Fruit fly (Drosophila melanogaster) whole organism, embryonic: ENCODE data around the gene PH4alphaNE3.

ENCODE experiments used
- Adf1 ChIP-seq: fragments of 200-800 bp; sonication (Bioruptor generic); IDR thresholded peaks from 2 replicates; pipeline ENCODE4 v1.3.6; 2022; ENCODE audit warnings: missing biosample characterization, missing genetic modification characterization
- CG2889 ChIP-seq: fragments of 200-800 bp; sonication (Bioruptor generic); IDR thresholded peaks from 3 replicates; pipeline ENCODE4 v1.3.6; 2022; ENCODE audit warnings: missing biosample characterization, missing genetic modification characterization
- CG9797 ChIP-seq: fragments of 200-800 bp; sonication (Bioruptor generic); optimal IDR thresholded peaks from 3 replicates; lab custom pipeline; 2018; ENCODE audit warnings: missing biosample characterization, mild to moderate bottlenecking, missing genetic modification characterization
- Doc3 ChIP-seq: fragments of 200-800 bp; sonication (Bioruptor generic); IDR thresholded peaks from 3 replicates; pipeline ENCODE4 v1.3.6; 2022; ENCODE audit warnings: missing biosample characterization, missing genetic modification characterization; ENCODE audit not compliant: partially characterized antibody
- Jarid2 ChIP-seq: fragments of 200-800 bp; sonication (Bioruptor generic); optimal IDR thresholded peaks from 3 replicates; lab custom pipeline; 2017; ENCODE audit warnings: mild to moderate bottlenecking, missing biosample characterization, missing genetic modification reagents, missing genetic modification characterization
- Nf-YC ChIP-seq: fragments of 200-800 bp; optimal IDR thresholded peaks from 3 replicates; lab custom pipeline; 2019; ENCODE audit warnings: missing biosample characterization, mild to moderate bottlenecking, missing genetic modification characterization, moderate library complexity
- Sox102F ChIP-seq: fragments of 200-800 bp; sonication (Bioruptor generic); optimal IDR thresholded peaks from 2 replicates; lab custom pipeline; 2018; ENCODE audit warnings: missing biosample characterization, mild to moderate bottlenecking, missing genetic modification characterization, moderate library complexity
- gro ChIP-seq: fragments of 200-800 bp; sonication (Bioruptor generic); optimal IDR thresholded peaks from 2 replicates; lab custom pipeline; 2016; ENCODE audit warnings: missing biosample characterization, missing genetic modification characterization

- TF ChIP-seq CG2889 (no peak), Sox102F (GFP tag; lab: Kevin White, UChicago) (no peak), Jarid2 (GFP tag; lab: Kevin White, UChicago) (no peak), Nf-YC (tag; lab: Kevin White, UChicago) (no peak), Doc3 (GFP tag; lab: Robert Waterston, UW) (no peak), Adf1 (GFP tag; lab: Robert Waterston, UW) (no peak), CG9797 (GFP tag; lab: Kevin White, UChicago) (no peak), gro (GFP tag; lab: Kevin White, UChicago) (no peak)
These were observed 1.9 kb downstream of the PH4alphaNE3 start, which contains the start of gene CG31016 for dm6 chr3R:30605889-30606288.
